Worm (Caenorhabditis elegans): ENCODE data around the gene gadr-4.
"Not testable (repeated sequence)": the region's sequence is repeated elsewhere in the genome, so short reads cannot be mapped to it uniquely, and the experiment has no call there.

ce11 chrII:4078048-4078447 is 15.7 kb upstream of the gadr-4 start:
- not testable (repeated sequence) for TF ChIP-seq pha-4, nhr-90 (tag; optimal IDR thresholded peaks at IDR 0.05)

All from whole organism, young adult.